Worm (Caenorhabditis elegans): ENCODE data around the gene sru-3.
A peak's percentile ranks its signal among the peaks of the same experiment; 100 is the strongest.

sru-3 gene

DNA sequence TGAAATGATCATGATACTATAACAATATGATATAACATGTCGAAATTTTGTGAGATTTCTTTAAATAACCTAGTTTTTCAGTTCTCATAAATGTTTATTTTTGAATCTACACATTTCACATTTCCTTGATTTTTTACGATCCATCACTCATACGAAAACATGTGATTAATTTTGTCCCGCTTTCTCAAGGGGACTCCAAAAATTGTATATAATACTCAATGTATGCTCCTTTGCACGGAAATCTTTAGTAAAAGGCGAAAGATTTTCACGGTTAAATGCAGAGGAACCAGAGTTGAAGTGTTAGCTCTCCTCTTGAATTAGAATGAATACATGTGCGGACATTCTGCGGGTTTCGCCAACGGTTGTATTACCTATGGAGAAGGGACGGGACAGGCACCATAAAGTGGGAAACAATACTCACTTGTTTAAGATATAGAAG is 32.0 kb upstream of the sru-3 start:
- TF ChIP-seq ceh-28 (tag; optimal IDR thresholded peaks at IDR 0.05) (no peak), elt-2 (tag; optimal IDR thresholded peaks at IDR 0.05) (no peak), snpc-4 (tag; optimal IDR thresholded peaks at IDR 0.05) (peak; percentile 81)

DNA sequence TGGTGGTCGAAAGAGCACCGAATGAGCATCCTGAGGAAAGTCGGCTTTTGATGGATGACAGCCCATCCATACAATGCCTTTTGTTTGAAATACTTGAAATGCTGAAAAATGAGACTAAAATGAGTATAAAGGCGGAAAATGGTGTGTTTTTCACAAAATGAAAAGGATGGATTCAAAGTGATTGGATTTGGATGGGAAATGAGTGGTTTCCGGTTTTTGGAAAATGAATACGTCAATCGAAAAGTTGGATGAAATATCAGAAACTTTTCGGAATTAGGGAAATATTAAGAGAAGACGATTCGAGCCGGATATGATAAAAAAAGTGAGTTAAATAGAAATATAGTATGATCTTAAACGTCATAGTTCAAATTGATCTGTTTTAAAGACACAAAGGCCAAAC is 29.0 kb upstream of the sru-3 start, which contains the start of gene F38E11.6:
F38E11.6 (minus strand) TSS at position 101 of the 400 bp plus-strand sequence.
- TF ChIP-seq nhr-11 (tag; optimal IDR thresholded peaks at IDR 0.05) (no peak), skn-1 (tag; optimal IDR thresholded peaks at IDR 0.05) (no peak), pqm-1 (tag; optimal IDR thresholded peaks at IDR 0.05) (no peak), nhr-23 (tag; optimal IDR thresholded peaks at IDR 0.05) (no peak), unc-62 (GFP tag; optimal IDR thresholded peaks at IDR 0.05) (no peak), zag-1 (tag; optimal IDR thresholded peaks at IDR 0.05) (no peak), sea-2 (GFP tag; optimal IDR thresholded peaks at IDR 0.05) (no peak), fkh-2 (tag; optimal IDR thresholded peaks at IDR 0.05) (no peak), egl-5 (tag; optimal IDR thresholded peaks at IDR 0.05) (no peak), ama-1 (optimal IDR thresholded peaks at IDR 0.05) (no peak), ZK546.5 (tag; optimal IDR thresholded peaks at IDR 0.05) (no peak), daf-12 (tag; optimal IDR thresholded peaks at IDR 0.05) (no peak), aly-2 (tag; optimal IDR thresholded peaks at IDR 0.05) (no peak), unc-39 (tag; optimal IDR thresholded peaks at IDR 0.05) (no peak), fkh-10 (GFP tag; optimal IDR thresholded peaks at IDR 0.05) (no peak), fos-1 (tag; optimal IDR thresholded peaks at IDR 0.05) (no peak), nhr-237 (tag; optimal IDR thresholded peaks at IDR 0.05) (no peak), lsy-12 (tag; optimal IDR thresholded peaks at IDR 0.05) (no peak), pha-4 (tag; optimal IDR thresholded peaks at IDR 0.05) (no peak), mdl-1 (tag; optimal IDR thresholded peaks at IDR 0.05) (no peak)

DNA sequence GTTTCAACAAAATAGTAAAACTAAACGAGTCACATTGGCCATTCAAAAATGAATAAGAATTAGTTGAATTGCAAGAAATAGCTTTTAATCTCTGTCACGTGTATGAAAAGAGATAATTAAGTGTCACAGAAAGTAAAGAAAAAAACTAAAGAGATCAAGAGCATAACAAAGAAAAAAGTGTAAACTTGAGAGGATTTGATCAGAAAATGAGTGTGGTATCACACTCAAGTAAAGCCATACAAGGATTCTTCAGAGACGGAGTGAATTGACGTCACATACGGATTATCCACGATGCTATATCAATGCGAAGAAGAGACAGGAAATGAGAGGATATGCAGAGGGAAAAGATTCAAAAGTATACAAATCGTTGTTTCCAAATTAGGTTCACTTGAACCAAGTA is 27.1 kb upstream of the sru-3 start:
- no peak for TF ChIP-seq snpc-4 (tag; optimal IDR thresholded peaks at IDR 0.05)
- no peak for TF ChIP-seq ceh-82 (tag; optimal IDR thresholded peaks at IDR 0.05)
- no peak for TF ChIP-seq nhr-237 (tag; optimal IDR thresholded peaks at IDR 0.05)
- TF ChIP-seq nhr-67 (tag; optimal IDR thresholded peaks at IDR 0.05), result no peak
- no peak for TF ChIP-seq pha-4 (tag; optimal IDR thresholded peaks at IDR 0.05)
- TF ChIP-seq unc-39 (tag; optimal IDR thresholded peaks at IDR 0.05), result no peak
- TF ChIP-seq nhr-25 (tag; optimal IDR thresholded peaks at IDR 0.05), result no peak
- TF ChIP-seq nhr-43 (tag; optimal IDR thresholded peaks at IDR 0.05; ENCODE audit: poor library complexity, severe bottlenecking), result no peak
- TF ChIP-seq ama-1 (optimal IDR thresholded peaks at IDR 0.05), result no peak
- no peak for TF ChIP-seq daf-12 (tag; optimal IDR thresholded peaks at IDR 0.05)
- TF ChIP-seq ZK546.5 (tag; optimal IDR thresholded peaks at IDR 0.05), result no peak
- TF ChIP-seq unc-62 (GFP tag; optimal IDR thresholded peaks at IDR 0.05), result no peak
- TF ChIP-seq lin-15B (tag; optimal IDR thresholded peaks at IDR 0.05), result no peak
- TF ChIP-seq zag-1 (tag; optimal IDR thresholded peaks at IDR 0.05), result no peak
- TF ChIP-seq mdl-1 (tag; optimal IDR thresholded peaks at IDR 0.05), result no peak

DNA sequence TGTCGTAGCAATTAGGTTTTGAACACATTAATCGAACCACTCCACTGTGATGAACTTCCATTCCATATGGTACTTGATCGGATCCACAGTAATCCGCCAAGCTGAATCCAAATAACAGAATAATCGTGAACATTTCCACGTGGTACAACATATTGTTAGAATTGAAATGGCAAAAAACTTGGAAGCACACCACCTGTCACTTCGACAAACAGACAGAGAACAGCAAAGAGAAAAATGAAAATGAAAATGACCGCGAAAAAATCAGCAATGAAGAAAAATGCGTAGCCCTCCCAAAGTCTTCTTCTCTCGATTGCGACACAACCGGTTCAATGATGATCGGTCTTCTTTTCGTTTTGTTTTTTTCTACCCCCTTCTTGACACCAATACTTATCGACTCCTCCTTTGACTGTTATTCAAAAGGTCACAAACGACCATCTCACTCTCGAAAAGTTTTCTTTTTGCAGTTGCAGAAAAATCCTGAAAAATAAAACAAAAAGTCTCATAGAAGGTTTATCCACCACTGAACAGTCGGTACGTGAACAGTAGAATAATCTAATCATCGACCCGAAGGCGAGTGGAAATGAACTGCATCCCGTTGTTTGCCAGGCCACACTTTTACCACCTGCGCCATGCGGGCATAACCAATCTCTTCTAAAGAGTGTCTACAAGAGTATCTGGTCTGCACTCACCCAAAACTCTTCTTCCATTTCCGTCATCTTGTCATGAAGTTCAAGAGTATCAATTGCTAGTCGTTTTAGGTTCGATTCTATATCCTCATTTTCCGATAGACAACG is 19.1 kb upstream of the sru-3 start, which contains the start of gene wrt-3:
wrt-3 (minus strand) TSS at position 322 of the 794 bp plus-strand sequence.
- peak; percentile 33 for TF ChIP-seq nhr-25 (tag; optimal IDR thresholded peaks at IDR 0.05)
- TF ChIP-seq nhr-77 (tag; optimal IDR thresholded peaks at IDR 0.05), result no peak
- TF ChIP-seq nhr-43 (tag; optimal IDR thresholded peaks at IDR 0.05; ENCODE audit: poor library complexity, severe bottlenecking), result peak; percentile 89
- TF ChIP-seq elt-1 (tag; optimal IDR thresholded peaks at IDR 0.05), result no peak
- TF ChIP-seq nhr-76 (tag; optimal IDR thresholded peaks at IDR 0.05), result no peak
- TF ChIP-seq pha-4 (tag; optimal IDR thresholded peaks at IDR 0.05), result no peak
- TF ChIP-seq nhr-28 (tag; optimal IDR thresholded peaks at IDR 0.05), result no peak
- TF ChIP-seq ama-1 (optimal IDR thresholded peaks at IDR 0.05), result no peak
- peak; percentile 59 for TF ChIP-seq lsy-12 (tag; optimal IDR thresholded peaks at IDR 0.05)
- no peak for TF ChIP-seq nhr-237 (tag; optimal IDR thresholded peaks at IDR 0.05)
- no peak for TF ChIP-seq snpc-4 (tag; optimal IDR thresholded peaks at IDR 0.05)
- peak; percentile 4 for TF ChIP-seq R02D3.7 (tag; optimal IDR thresholded peaks at IDR 0.05)
- TF ChIP-seq pqm-1 (tag; optimal IDR thresholded peaks at IDR 0.05), result peak; percentile 46
- TF ChIP-seq ceh-9 (tag; optimal IDR thresholded peaks at IDR 0.05), result no peak
- peak; percentile 46 for TF ChIP-seq elt-2 (tag; optimal IDR thresholded peaks at IDR 0.05)
- no peak for TF ChIP-seq nhr-23 (tag; optimal IDR thresholded peaks at IDR 0.05)
- no peak for TF ChIP-seq aly-2 (tag; optimal IDR thresholded peaks at IDR 0.05)
- TF ChIP-seq unc-62 (GFP tag; optimal IDR thresholded peaks at IDR 0.05), result no peak
- no peak for TF ChIP-seq hmg-11 (tag; optimal IDR thresholded peaks at IDR 0.05)
- TF ChIP-seq egl-5 (tag; optimal IDR thresholded peaks at IDR 0.05), result no peak
- no peak for TF ChIP-seq nhr-12 (tag; optimal IDR thresholded peaks at IDR 0.05)
- TF ChIP-seq lin-39 (tag; optimal IDR thresholded peaks at IDR 0.05), result peak; percentile 65
- no peak for TF ChIP-seq skn-1 (tag; optimal IDR thresholded peaks at IDR 0.05)
- TF ChIP-seq nfya-1 (tag; optimal IDR thresholded peaks at IDR 0.05; ENCODE audit: insufficient read depth), result no peak
- no peak for TF ChIP-seq ztf-4 (tag; optimal IDR thresholded peaks at IDR 0.05)
- TF ChIP-seq ztf-11 (tag; optimal IDR thresholded peaks at IDR 0.05), result no peak
- TF ChIP-seq daf-12 (tag; optimal IDR thresholded peaks at IDR 0.05), result no peak
- no peak for TF ChIP-seq lin-15B (tag; optimal IDR thresholded peaks at IDR 0.05)
- no peak for TF ChIP-seq zag-1 (tag; optimal IDR thresholded peaks at IDR 0.05)
- no peak for TF ChIP-seq nhr-67 (tag; optimal IDR thresholded peaks at IDR 0.05)
- peak in 1 of 3 experiments; percentile 68 for TF ChIP-seq elt-3 (tag; optimal IDR thresholded peaks at IDR 0.05)
- TF ChIP-seq ceh-16 (tag; optimal IDR thresholded peaks at IDR 0.05), result no peak
- TF ChIP-seq jun-1 (tag; optimal IDR thresholded peaks at IDR 0.05), result peak; percentile 12
- no peak for TF ChIP-seq ceh-28 (tag; optimal IDR thresholded peaks at IDR 0.05)
